Worm (Caenorhabditis elegans): ENCODE measurements around the gene cdc-73.

The cdc-73 gene

ce11 chrIV:4078901-4079300 lies 36.5 kb downstream of the cdc-73 start, which contains the start of gene C35B1.8:
Gene C35B1.8, minus strand, starts transcription at chrIV:4079001.
- TF ChIP-seq fos-1 (tag; optimal IDR thresholded peaks at IDR 0.05): no peak
- no peak for TF ChIP-seq sea-2 (GFP tag; optimal IDR thresholded peaks at IDR 0.05)
- no peak for TF ChIP-seq nhr-28 (tag; optimal IDR thresholded peaks at IDR 0.05)
- TF ChIP-seq ztf-4 (tag; optimal IDR thresholded peaks at IDR 0.05): no peak
- no peak for TF ChIP-seq pqm-1 (tag; optimal IDR thresholded peaks at IDR 0.05)
- TF ChIP-seq R02D3.7 (tag; optimal IDR thresholded peaks at IDR 0.05): no peak
- TF ChIP-seq nhr-43 (tag; optimal IDR thresholded peaks at IDR 0.05; ENCODE audit: poor library complexity, severe bottlenecking): no peak
- TF ChIP-seq jun-1 (tag; optimal IDR thresholded peaks at IDR 0.05): no peak
- TF ChIP-seq hmg-11 (tag; optimal IDR thresholded peaks at IDR 0.05): no peak
- no peak for TF ChIP-seq nhr-12 (tag; optimal IDR thresholded peaks at IDR 0.05)
- no peak for TF ChIP-seq snpc-4 (tag; optimal IDR thresholded peaks at IDR 0.05)
- no peak for TF ChIP-seq daf-12 (tag; optimal IDR thresholded peaks at IDR 0.05)
- TF ChIP-seq fkh-2 (tag; optimal IDR thresholded peaks at IDR 0.05): no peak
- TF ChIP-seq elt-2 (tag; optimal IDR thresholded peaks at IDR 0.05): no peak
- TF ChIP-seq lsy-12 (tag; optimal IDR thresholded peaks at IDR 0.05): no peak
- no peak for TF ChIP-seq skn-1 (tag; optimal IDR thresholded peaks at IDR 0.05)
- no peak for TF ChIP-seq zag-1 (tag; optimal IDR thresholded peaks at IDR 0.05)

ce11 chrIV:4079514-4079913 lies 37.1 kb downstream of the cdc-73 start, which contains the start of gene C35B1.4:
Gene C35B1.4, plus strand, starts transcription at chrIV:4079814.
- no peak for TF ChIP-seq ama-1 (optimal IDR thresholded peaks at IDR 0.05)
- no peak for TF ChIP-seq elt-2 (tag; optimal IDR thresholded peaks at IDR 0.05)
- no peak for TF ChIP-seq mdl-1 (tag; optimal IDR thresholded peaks at IDR 0.05)
- TF ChIP-seq hmg-11 (tag; optimal IDR thresholded peaks at IDR 0.05): no peak
- no peak for TF ChIP-seq jun-1 (tag; optimal IDR thresholded peaks at IDR 0.05)
- no peak for TF ChIP-seq R02D3.7 (tag; optimal IDR thresholded peaks at IDR 0.05)
- TF ChIP-seq pqm-1 (tag; optimal IDR thresholded peaks at IDR 0.05): no peak
- TF ChIP-seq sea-2 (GFP tag; optimal IDR thresholded peaks at IDR 0.05): no peak
- no peak for TF ChIP-seq snpc-4 (tag; optimal IDR thresholded peaks at IDR 0.05)
- TF ChIP-seq ZK546.5 (tag; optimal IDR thresholded peaks at IDR 0.05): no peak
- TF ChIP-seq egl-5 (tag; optimal IDR thresholded peaks at IDR 0.05): no peak
- TF ChIP-seq unc-39 (tag; optimal IDR thresholded peaks at IDR 0.05): no peak
- TF ChIP-seq lin-15B (tag; optimal IDR thresholded peaks at IDR 0.05): no peak

ce11 chrIV:4080846-4081245 lies 38.5 kb downstream of the cdc-73 start, which contains the start of the genes C35B1.9 and C35B1.3:
Gene C35B1.9, minus strand, starts transcription at chrIV:4080946.
Gene C35B1.3, plus strand, starts transcription at chrIV:4081151.
- TF ChIP-seq aly-2 (tag; optimal IDR thresholded peaks at IDR 0.05) (no peak), jun-1 (tag; optimal IDR thresholded peaks at IDR 0.05) (no peak), nfya-1 (tag; optimal IDR thresholded peaks at IDR 0.05; ENCODE audit: insufficient read depth) (no peak), daf-12 (tag; optimal IDR thresholded peaks at IDR 0.05) (no peak), fos-1 (tag; optimal IDR thresholded peaks at IDR 0.05) (no peak), nhr-12 (tag; optimal IDR thresholded peaks at IDR 0.05) (no peak), elt-2 (tag; optimal IDR thresholded peaks at IDR 0.05) (no peak), ceh-16 (tag; optimal IDR thresholded peaks at IDR 0.05) (no peak), zag-1 (tag; optimal IDR thresholded peaks at IDR 0.05) (no peak), elt-1 (tag; optimal IDR thresholded peaks at IDR 0.05) (no peak), elt-3 (tag; optimal IDR thresholded peaks at IDR 0.05) (no peak), ztf-4 (tag; optimal IDR thresholded peaks at IDR 0.05) (no peak), R02D3.7 (tag; optimal IDR thresholded peaks at IDR 0.05) (no peak), ama-1 (optimal IDR thresholded peaks at IDR 0.05) (no peak), nhr-43 (tag; optimal IDR thresholded peaks at IDR 0.05; ENCODE audit: poor library complexity, severe bottlenecking) (no peak)

ce11 chrIV:4082599-4082998 lies 40.2 kb downstream of the cdc-73 start:
- no peak for TF ChIP-seq elt-1 (tag; optimal IDR thresholded peaks at IDR 0.05)
- TF ChIP-seq nfya-1 (tag; optimal IDR thresholded peaks at IDR 0.05; ENCODE audit: insufficient read depth): no peak
- TF ChIP-seq ztf-11 (tag; optimal IDR thresholded peaks at IDR 0.05): no peak
- TF ChIP-seq ceh-16 (tag; optimal IDR thresholded peaks at IDR 0.05): no peak
- no peak for TF ChIP-seq elt-2 (tag; optimal IDR thresholded peaks at IDR 0.05)
- TF ChIP-seq lsy-12 (tag; optimal IDR thresholded peaks at IDR 0.05): no peak
- no peak for TF ChIP-seq ZK546.5 (tag; optimal IDR thresholded peaks at IDR 0.05)
- no peak for TF ChIP-seq nhr-12 (tag; optimal IDR thresholded peaks at IDR 0.05)
- TF ChIP-seq egl-5 (tag; optimal IDR thresholded peaks at IDR 0.05): no peak
- no peak for TF ChIP-seq ama-1 (optimal IDR thresholded peaks at IDR 0.05)
- TF ChIP-seq sea-2 (GFP tag; optimal IDR thresholded peaks at IDR 0.05): no peak
- no peak for TF ChIP-seq elt-3 (tag; optimal IDR thresholded peaks at IDR 0.05)
- TF ChIP-seq nhr-11 (tag; optimal IDR thresholded peaks at IDR 0.05): no peak
- no peak for TF ChIP-seq lin-39 (tag; optimal IDR thresholded peaks at IDR 0.05)
- TF ChIP-seq R02D3.7 (tag; optimal IDR thresholded peaks at IDR 0.05): no peak
- TF ChIP-seq ztf-4 (tag; optimal IDR thresholded peaks at IDR 0.05): no peak
- no peak for TF ChIP-seq nhr-76 (tag; optimal IDR thresholded peaks at IDR 0.05)
- TF ChIP-seq egl-27 (tag; optimal IDR thresholded peaks at IDR 0.05): no peak
- no peak for TF ChIP-seq ceh-28 (tag; optimal IDR thresholded peaks at IDR 0.05)
- no peak for TF ChIP-seq pha-4 (tag; optimal IDR thresholded peaks at IDR 0.05)
